Worm (Caenorhabditis elegans) whole organism, young adult: ENCODE data around the gene gst-2.

Experiments
- B0035.1 ChIP-seq: sonication (generic microtip); optimal IDR thresholded peaks from 2 replicates; lab custom pipeline; 2016; ENCODE audit warnings: missing genetic modification characterization, mild to moderate bottlenecking, missing compliant biosample characterization, missing genotype, missing genetic modification reagents
- B0336.3 ChIP-seq: fragments of 200-800 bp; sonication (Bioruptor generic); IDR thresholded peaks from 2 replicates; pipeline ENCODE4 v1.3.6; 2022; ENCODE audit warnings: missing genetic modification characterization, missing compliant biosample characterization
- C06A6.2 ChIP-seq: fragments of 200-800 bp; sonication (Bioruptor generic); conservative IDR thresholded peaks from 2 replicates; pipeline ENCODE4 v1.3.6; 2022; ENCODE audit warnings: missing genetic modification characterization, missing compliant biosample characterization
- C17E4.6 ChIP-seq: fragments of 200-800 bp; sonication (Bioruptor generic); IDR thresholded peaks from 2 replicates; pipeline ENCODE4 v1.3.6; 2022; ENCODE audit warnings: missing genetic modification reagents, missing genetic modification characterization, missing compliant biosample characterization
- F52B5.7 ChIP-seq: sonication (generic microtip); optimal IDR thresholded peaks from 2 replicates; lab custom pipeline; 2016; ENCODE audit warnings: mild to moderate bottlenecking, missing genetic modification characterization, missing compliant biosample characterization
- K11D2.4 ChIP-seq: fragments of 200-800 bp; sonication (Bioruptor generic); IDR thresholded peaks from 2 replicates; pipeline ENCODE4 v1.3.6; 2022; ENCODE audit warnings: missing genetic modification reagents, missing genetic modification characterization, missing compliant biosample characterization
- Y53G8AR.9 ChIP-seq: fragments of 200-800 bp; sonication (Bioruptor generic); conservative IDR thresholded peaks from 2 replicates; pipeline ENCODE4 v1.3.6; 2022; ENCODE audit warnings: missing genetic modification reagents, missing genetic modification characterization, missing compliant biosample characterization
- Y79H2A.3 ChIP-seq: fragments of 200-800 bp; sonication (Bioruptor generic); conservative IDR thresholded peaks from 2 replicates; pipeline ENCODE4 v1.3.6; 2022; ENCODE audit warnings: missing genetic modification reagents, missing genetic modification characterization, missing compliant biosample characterization
- Y95B8A.8 ChIP-seq: fragments of 200-800 bp; sonication (Bioruptor generic); IDR thresholded peaks from 2 replicates; pipeline ENCODE4 v1.3.6; 2022; ENCODE audit warnings: missing genetic modification reagents, missing genetic modification characterization, missing compliant biosample characterization
- ZK185.1 ChIP-seq: sonication (generic microtip); optimal IDR thresholded peaks from 2 replicates; lab custom pipeline; 2016; ENCODE audit warnings: mild to moderate bottlenecking, missing genetic modification characterization, missing compliant biosample characterization; ENCODE audit not compliant: poor library complexity, severe bottlenecking
- ama-1 ChIP-seq, 3 experiments: fragments of 150-350 bp in 1 of 3; sonication (generic microtip) in 2 of 3; optimal IDR thresholded peaks; 2 replicates each; lab custom pipeline; 2014 to 2018; ENCODE audit warnings: missing biosample characterization in 2 of 3, missing genetic modification characterization in 2 of 3, missing genetic modification reagents in 2 of 3
- aptf-2 ChIP-seq: fragments of 200-800 bp; sonication (Bioruptor generic); conservative IDR thresholded peaks from 2 replicates; pipeline ENCODE4 v1.3.6; 2022; ENCODE audit warnings: missing genetic modification reagents, missing genetic modification characterization, missing compliant biosample characterization
- athp-1 ChIP-seq: sonication (generic microtip); optimal IDR thresholded peaks from 2 replicates; lab custom pipeline; 2017; ENCODE audit warnings: mild to moderate bottlenecking, missing genetic modification characterization, missing compliant biosample characterization
- attf-5 ChIP-seq: fragments of 200-800 bp; sonication (Bioruptor generic); optimal IDR thresholded peaks from 2 replicates; lab custom pipeline; 2018; ENCODE audit warnings: mild to moderate bottlenecking, missing genetic modification characterization, missing compliant biosample characterization
- ceh-79 ChIP-seq: sonication (generic microtip); optimal IDR thresholded peaks from 2 replicates; lab custom pipeline; 2017; ENCODE audit warnings: mild to moderate bottlenecking, missing genetic modification characterization, missing compliant biosample characterization
- ceh-91 ChIP-seq: fragments of 200-800 bp; sonication (Bioruptor generic); IDR thresholded peaks from 2 replicates; pipeline ENCODE4 v1.3.6; 2022; ENCODE audit warnings: missing genetic modification reagents, missing genetic modification characterization, missing compliant biosample characterization
- chd-7 ChIP-seq: sonication (generic microtip); optimal IDR thresholded peaks from 2 replicates; lab custom pipeline; 2016; ENCODE audit warnings: mild to moderate bottlenecking, missing genetic modification characterization, moderate library complexity, missing compliant biosample characterization
- die-1 ChIP-seq: sonication (generic microtip); optimal IDR thresholded peaks from 2 replicates; lab custom pipeline; 2016; ENCODE audit warnings: missing genotype, mild to moderate bottlenecking, missing genetic modification characterization, missing compliant biosample characterization
- dpff-1 ChIP-seq: sonication (generic microtip); optimal IDR thresholded peaks from 2 replicates; lab custom pipeline; 2017; ENCODE audit warnings: mild to moderate bottlenecking, missing genetic modification characterization, missing compliant biosample characterization
- egl-18 ChIP-seq: fragments of 200-800 bp; sonication (Bioruptor generic); IDR thresholded peaks from 2 replicates; pipeline ENCODE4 v1.3.6; 2022; ENCODE audit warnings: missing genetic modification reagents, missing genetic modification characterization, missing compliant biosample characterization
- ets-4 ChIP-seq: fragments of 200-800 bp; sonication (Bioruptor generic); optimal IDR thresholded peaks from 2 replicates; lab custom pipeline; 2018; ENCODE audit warnings: mild to moderate bottlenecking, missing genetic modification characterization, missing compliant biosample characterization
- gei-17 ChIP-seq: fragments of 200-800 bp; sonication (Bioruptor generic); optimal IDR thresholded peaks from 2 replicates; lab custom pipeline; 2018; ENCODE audit warnings: mild to moderate bottlenecking, missing genetic modification characterization, missing compliant biosample characterization
- hlh-12 ChIP-seq: sonication (generic microtip); optimal IDR thresholded peaks from 2 replicates; lab custom pipeline; 2016; ENCODE audit warnings: missing genetic modification characterization, missing compliant biosample characterization
- hmg-1.2 ChIP-seq: fragments of 200-800 bp; sonication (Bioruptor generic); IDR thresholded peaks from 2 replicates; pipeline ENCODE4 v1.3.6; 2022; ENCODE audit warnings: missing genetic modification reagents, missing genetic modification characterization, missing compliant biosample characterization
- hmg-20 ChIP-seq: fragments of 200-800 bp; sonication (Bioruptor generic); IDR thresholded peaks from 2 replicates; pipeline ENCODE4 v1.3.6; 2022; ENCODE audit warnings: missing genetic modification reagents, missing genetic modification characterization, missing compliant biosample characterization
- hrde-1 ChIP-seq: sonication (generic microtip); optimal IDR thresholded peaks from 2 replicates; lab custom pipeline; 2016; ENCODE audit warnings: missing genetic modification characterization, mild to moderate bottlenecking, missing compliant biosample characterization, moderate library complexity, missing genotype, missing genetic modification reagents, borderline replicate concordance
- hsf-1 ChIP-seq: fragments of 200-800 bp; sonication (Bioruptor generic); IDR thresholded peaks from 2 replicates; pipeline ENCODE4 v1.3.6; 2022; ENCODE audit warnings: missing genetic modification reagents, missing genetic modification characterization, missing compliant biosample characterization
- let-526 ChIP-seq: fragments of 200-800 bp; sonication (Bioruptor generic); IDR thresholded peaks from 2 replicates; pipeline ENCODE4 v1.3.6; 2022; ENCODE audit warnings: missing genetic modification reagents, missing genetic modification characterization, missing compliant biosample characterization
- let-607 ChIP-seq, 2 experiments: fragments of 200-800 bp in 1 of 2; sonication (Bioruptor generic) in 1 of 2; sonication (generic microtip) in 1 of 2; optimal IDR thresholded peaks; 2 replicates each; lab custom pipeline; 2016 to 2018; ENCODE audit warnings: mild to moderate bottlenecking in 2 of 2, missing compliant biosample characterization in 2 of 2, missing genetic modification characterization in 2 of 2, moderate library complexity in 2 of 2, missing genotype in 1 of 2
- lin-26 ChIP-seq: fragments of 200-800 bp; sonication (Bioruptor generic); IDR thresholded peaks from 2 replicates; pipeline ENCODE4 v1.3.6; 2022; ENCODE audit warnings: missing genetic modification reagents, missing genetic modification characterization, missing compliant biosample characterization
- lin-35 ChIP-seq, 3 experiments: fragments of 150-350 bp in 2 of 3; sonication (generic microtip) in 1 of 3; optimal IDR thresholded peaks; 2 replicates each; lab custom pipeline; 2014 to 2018; ENCODE audit warnings: missing biosample characterization in 3 of 3, missing genetic modification characterization in 3 of 3, missing genetic modification reagents in 3 of 3
- madf-10 ChIP-seq: sonication (generic microtip); optimal IDR thresholded peaks from 2 replicates; lab custom pipeline; 2016; ENCODE audit warnings: mild to moderate bottlenecking, missing genetic modification characterization, missing compliant biosample characterization
- madf-3 ChIP-seq: fragments of 200-800 bp; sonication (Bioruptor generic); IDR thresholded peaks from 2 replicates; pipeline ENCODE4 v1.3.6; 2022; ENCODE audit warnings: missing genetic modification reagents, missing genetic modification characterization, missing compliant biosample characterization
- madf-8 ChIP-seq: fragments of 200-800 bp; sonication (Bioruptor generic); conservative IDR thresholded peaks from 2 replicates; pipeline ENCODE4 v1.3.6; 2022; ENCODE audit warnings: missing genetic modification reagents, missing genetic modification characterization, missing compliant biosample characterization
- mcd-1 ChIP-seq: fragments of 200-800 bp; sonication (Bioruptor generic); IDR thresholded peaks from 2 replicates; pipeline ENCODE4 v1.3.6; 2022; ENCODE audit warnings: missing genetic modification reagents, missing genetic modification characterization, missing compliant biosample characterization
- mel-28 ChIP-seq: sonication (generic microtip); optimal IDR thresholded peaks from 2 replicates; lab custom pipeline; 2016; ENCODE audit warnings: borderline replicate concordance, mild to moderate bottlenecking, missing genetic modification characterization, missing compliant biosample characterization
- nfya-2 ChIP-seq: fragments of 200-800 bp; sonication (Bioruptor generic); IDR thresholded peaks from 2 replicates; pipeline ENCODE4 v1.3.6; 2022; ENCODE audit warnings: missing genetic modification reagents, missing genetic modification characterization, missing compliant biosample characterization
- nhr-179 ChIP-seq: sonication (generic microtip); optimal IDR thresholded peaks from 2 replicates; lab custom pipeline; 2016; ENCODE audit warnings: mild to moderate bottlenecking, missing genetic modification characterization, missing compliant biosample characterization
- rec-8 ChIP-seq, 2 experiments: sonication (generic microtip); optimal IDR thresholded peaks; 2 replicates each; lab custom pipeline; 2016; ENCODE audit warnings: mild to moderate bottlenecking in 2 of 2, missing genetic modification characterization in 2 of 2, missing genetic modification reagents in 2 of 2, missing genotype in 2 of 2, missing biosample characterization in 1 of 2, missing compliant biosample characterization in 1 of 2, moderate library complexity in 1 of 2
- snpc-4 ChIP-seq, 5 experiments: fragments of 150-350 bp in 1 of 5; sonication (generic microtip) in 4 of 5; optimal IDR thresholded peaks; 2 replicates each; lab custom pipeline; 2014 to 2018; ENCODE audit warnings: missing genetic modification characterization in 5 of 5, missing biosample characterization in 3 of 5, antibody characterized with exemption in 2 of 5, mild to moderate bottlenecking in 2 of 5, missing compliant biosample characterization in 2 of 5, missing genotype in 2 of 5, moderate library complexity in 2 of 5, missing genetic modification reagents in 1 of 5
- tlf-1 ChIP-seq: fragments of 200-800 bp; sonication (Bioruptor generic); optimal IDR thresholded peaks from 2 replicates; lab custom pipeline; 2018; ENCODE audit warnings: mild to moderate bottlenecking, missing genetic modification characterization, missing compliant biosample characterization
- zim-3 ChIP-seq: sonication (generic microtip); optimal IDR thresholded peaks from 2 replicates; lab custom pipeline; 2017; ENCODE audit warnings: mild to moderate bottlenecking, missing genetic modification characterization, moderate library complexity, missing compliant biosample characterization
- ztf-22 ChIP-seq: fragments of 200-800 bp; sonication (Bioruptor generic); optimal IDR thresholded peaks from 2 replicates; lab custom pipeline; 2018; ENCODE audit warnings: mild to moderate bottlenecking, missing genetic modification characterization, moderate library complexity, missing compliant biosample characterization

The gst-2 gene

DNA sequence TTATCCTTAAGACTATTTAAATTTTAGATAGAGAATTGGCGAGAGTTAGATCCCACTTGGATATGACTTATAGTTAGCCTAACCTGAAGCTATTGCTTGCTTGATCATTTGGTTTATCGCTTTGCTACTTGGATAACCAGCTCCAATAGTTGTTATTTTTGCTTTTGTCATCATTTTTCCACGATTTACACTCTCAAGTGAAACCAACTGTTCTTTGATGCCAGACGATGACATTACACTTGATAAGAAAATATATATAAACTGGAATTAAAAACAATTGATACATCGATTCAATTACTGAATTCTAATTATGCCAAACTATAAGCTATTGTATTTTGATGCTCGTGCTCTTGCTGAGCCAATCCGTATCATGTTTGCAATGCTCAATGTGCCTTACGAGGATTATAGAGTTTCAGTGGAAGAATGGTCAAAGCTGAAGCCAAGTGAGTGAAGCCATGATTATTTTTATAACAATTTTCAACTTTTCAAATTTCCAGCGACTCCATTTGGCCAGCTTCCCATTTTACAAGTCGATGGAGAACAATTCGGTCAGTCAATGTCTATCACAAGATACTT is at the start of gene gst-2, which contains the start of the genes gst-4 and dhs-12:
Gene gst-2 (minus strand): TSS at position 132 of the 576 bp plus-strand sequence.
Gene gst-4 (plus strand): TSS at position 296 of the 576 bp plus-strand sequence.
Gene dhs-12 (plus strand): TSS at position 526 of the 576 bp plus-strand sequence.
- no peak for TF ChIP-seq nfya-2
- no peak for TF ChIP-seq hrde-1 (tag; lab: Kevin White, UChicago)
- no peak for TF ChIP-seq attf-5 (GFP tag; lab: Kevin White, UChicago)
- no peak for TF ChIP-seq egl-18 (GFP tag; lab: Robert Waterston, UW)
- no peak for TF ChIP-seq lin-26
- TF ChIP-seq tlf-1 (GFP tag; lab: Kevin White, UChicago): no peak
- TF ChIP-seq madf-8 (GFP tag; lab: Robert Waterston, UW): no peak
- no peak for TF ChIP-seq hlh-12 (tag; lab: Kevin White, UChicago)
- TF ChIP-seq Y79H2A.3: no peak
- no peak for TF ChIP-seq athp-1 (tag; lab: Kevin White, UChicago)
- TF ChIP-seq nhr-179 (tag; lab: Kevin White, UChicago): no peak
- TF ChIP-seq lin-35 (GFP tag; optimal IDR thresholded peaks at IDR 0.05; lab: Kevin White, UChicago): no peak
- TF ChIP-seq aptf-2 (GFP tag; lab: Robert Waterston, UW): no peak
- no peak for TF ChIP-seq let-607 (tag; optimal IDR thresholded peaks at IDR 0.05; lab: Kevin White, UChicago)
- TF ChIP-seq madf-3 (GFP tag; lab: Robert Waterston, UW): no peak
- no peak for TF ChIP-seq Y95B8A.8 (GFP tag; lab: Robert Waterston, UW)
- no peak for TF ChIP-seq ZK185.1 (tag; lab: Kevin White, UChicago)
- no peak for TF ChIP-seq chd-7
- TF ChIP-seq C06A6.2 (GFP tag; lab: Robert Waterston, UW): no peak
- TF ChIP-seq K11D2.4: no peak

DNA sequence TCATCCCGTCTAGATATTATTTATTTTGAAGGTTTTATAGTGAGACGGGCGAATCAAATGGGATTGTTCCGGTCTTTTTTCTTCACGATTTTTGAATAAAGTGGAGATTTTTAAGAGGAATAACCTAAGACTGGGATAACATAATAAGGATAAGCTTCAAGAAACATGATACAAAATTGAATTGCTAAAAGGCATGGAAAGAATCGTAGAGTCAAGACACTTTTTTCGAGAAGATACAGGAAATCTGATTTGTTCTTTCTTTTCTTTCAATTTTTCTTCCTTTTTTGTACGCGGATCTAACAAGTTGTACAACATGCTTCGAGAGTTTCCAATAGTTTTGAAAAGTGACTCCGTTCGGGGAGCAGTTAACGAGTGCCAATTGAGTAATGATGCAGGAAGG is 49.6 kb upstream of the gst-2 start:
- TF ChIP-seq zim-3 (tag; lab: Kevin White, UChicago) (no peak), ama-1 (optimal IDR thresholded peaks at IDR 0.05; lab: Kevin White, UChicago) (no peak), ama-1 (GFP tag; optimal IDR thresholded peaks at IDR 0.05; lab: Kevin White, UChicago) (no peak), die-1 (tag; lab: Kevin White, UChicago) (no peak), attf-5 (GFP tag; lab: Kevin White, UChicago) (no peak), rec-8 (tag; optimal IDR thresholded peaks at IDR 0.05; lab: Kevin White, UChicago) (no peak), mcd-1 (GFP tag; lab: Robert Waterston, UW) (no peak), dpff-1 (tag; lab: Kevin White, UChicago) (no peak), gei-17 (GFP tag; lab: Kevin White, UChicago) (no peak), C17E4.6 (no peak), ets-4 (GFP tag; lab: Kevin White, UChicago) (no peak), Y53G8AR.9 (GFP tag; lab: Robert Waterston, UW) (no peak)

DNA sequence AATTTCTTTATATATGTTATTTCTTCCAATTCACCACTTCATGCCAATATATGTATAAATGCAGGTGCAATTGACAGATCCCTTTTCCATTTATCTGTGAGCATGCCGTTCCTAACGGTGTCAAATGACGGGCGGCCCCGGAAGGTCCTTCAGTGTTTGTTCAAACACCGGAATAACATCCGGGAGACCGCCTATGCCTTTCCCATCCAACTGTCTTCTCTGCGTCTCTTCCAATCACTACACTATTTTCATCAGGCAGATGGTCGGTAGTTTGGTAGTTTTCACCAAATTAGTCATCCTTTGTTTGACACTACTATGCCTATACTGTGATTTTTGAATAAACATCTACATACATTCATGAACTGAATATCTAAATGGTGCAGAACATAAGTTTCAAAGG is 48.7 kb upstream of the gst-2 start:
- TF ChIP-seq hmg-1.2 (GFP tag; lab: Robert Waterston, UW): peak; percentile 79
- no peak for TF ChIP-seq ztf-22 (GFP tag; lab: Kevin White, UChicago)

DNA sequence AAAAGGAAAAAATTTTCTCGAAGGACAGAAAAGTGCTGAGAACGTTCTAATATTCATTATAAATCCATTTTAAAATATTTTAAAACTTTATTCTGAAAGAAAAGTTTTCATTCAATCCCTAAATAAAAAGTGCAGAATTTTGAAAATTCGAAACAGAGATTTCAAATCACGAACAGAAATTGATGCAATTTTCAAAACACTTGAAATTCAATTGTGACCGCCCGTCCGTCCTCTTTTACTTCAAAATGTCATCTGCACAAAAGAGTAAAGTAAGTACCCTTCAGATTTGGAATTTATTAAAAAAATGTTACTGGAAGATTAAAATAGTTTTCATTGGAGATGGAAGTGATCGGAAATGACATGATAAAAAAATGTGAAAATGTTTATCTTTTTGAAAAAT is 46.6 kb upstream of the gst-2 start:
- TF ChIP-seq hlh-12 (tag; lab: Kevin White, UChicago): no peak
- no peak for TF ChIP-seq madf-10
- TF ChIP-seq hmg-20 (GFP tag; lab: Robert Waterston, UW): no peak
- TF ChIP-seq B0336.3 (GFP tag; lab: Robert Waterston, UW): no peak
- no peak for TF ChIP-seq F52B5.7 (tag; lab: Kevin White, UChicago)
- no peak for TF ChIP-seq B0035.1
- TF ChIP-seq mel-28 (tag; lab: Kevin White, UChicago): no peak
- TF ChIP-seq snpc-4 (GFP tag; optimal IDR thresholded peaks at IDR 0.05; lab: Kevin White, UChicago): no peak
- no peak for TF ChIP-seq snpc-4 (tag; optimal IDR thresholded peaks at IDR 0.05; lab: Kevin White, UChicago)
- TF ChIP-seq let-526 (GFP tag; lab: Robert Waterston, UW): no peak
- no peak for TF ChIP-seq ceh-79 (tag; lab: Kevin White, UChicago)
- TF ChIP-seq hsf-1 (GFP tag; lab: Robert Waterston, UW): no peak
- no peak for TF ChIP-seq egl-18 (GFP tag; lab: Robert Waterston, UW)
- no peak for TF ChIP-seq ceh-91
